Worm (Caenorhabditis elegans): Measurements from ENCODE around the gene lin-39.

lin-39 gene

DNA sequence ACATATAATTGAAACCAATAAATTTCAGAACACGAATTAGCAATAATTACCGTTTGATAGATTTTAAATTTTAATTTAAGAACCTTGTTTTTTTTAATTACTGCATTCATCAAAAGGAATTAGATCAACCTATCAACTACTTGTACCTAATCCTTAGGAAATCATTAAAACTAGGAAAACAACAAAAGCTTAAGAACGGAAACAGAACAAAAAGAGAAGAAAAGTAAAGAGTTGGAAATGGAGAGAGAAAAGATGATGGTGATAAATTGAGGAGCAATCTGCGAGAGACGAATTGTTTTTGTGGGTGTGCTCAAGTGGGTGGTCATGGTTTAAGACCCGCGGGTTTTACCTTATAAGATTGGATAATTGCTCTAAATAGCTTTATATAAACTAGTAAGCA, 1.1 kb downstream of the lin-39 start:
- TF ChIP-seq egl-18 (GFP tag; IDR thresholded peaks at IDR 0.05) (no peak), zim-3 (tag; optimal IDR thresholded peaks at IDR 0.05) (no peak), egl-44 (GFP tag; IDR thresholded peaks at IDR 0.05) (no peak), xnd-1 (tag; optimal IDR thresholded peaks at IDR 0.05) (no peak), cebp-1 (GFP tag; IDR thresholded peaks at IDR 0.05) (no peak), cebp-1 (tag; optimal IDR thresholded peaks at IDR 0.05) (no peak), hlh-12 (tag; optimal IDR thresholded peaks at IDR 0.05) (no peak), F57A8.1 (GFP tag; optimal IDR thresholded peaks at IDR 0.05) (no peak), hrde-1 (tag; optimal IDR thresholded peaks at IDR 0.05; ENCODE audit: borderline replicate concordance) (no peak), ztf-28 (GFP tag; IDR thresholded peaks at IDR 0.05) (no peak), B0336.3 (GFP tag; IDR thresholded peaks at IDR 0.05) (no peak), sdz-38 (tag; optimal IDR thresholded peaks at IDR 0.05) (no peak), ceh-100 (GFP tag; IDR thresholded peaks at IDR 0.05) (no peak), Y53G8AR.9 (GFP tag; conservative IDR thresholded peaks at IDR 0.05) (no peak), hlh-26 (GFP tag; conservative IDR thresholded peaks at IDR 0.05) (no peak), ztf-25 (GFP tag; IDR thresholded peaks at IDR 0.05) (no peak), athp-1 (tag; optimal IDR thresholded peaks at IDR 0.05) (no peak), F49E8.2 (tag; optimal IDR thresholded peaks at IDR 0.05; ENCODE audit: insufficient read depth) (no peak), Y53F4B.3 (GFP tag; IDR thresholded peaks at IDR 0.05) (no peak)

DNA sequence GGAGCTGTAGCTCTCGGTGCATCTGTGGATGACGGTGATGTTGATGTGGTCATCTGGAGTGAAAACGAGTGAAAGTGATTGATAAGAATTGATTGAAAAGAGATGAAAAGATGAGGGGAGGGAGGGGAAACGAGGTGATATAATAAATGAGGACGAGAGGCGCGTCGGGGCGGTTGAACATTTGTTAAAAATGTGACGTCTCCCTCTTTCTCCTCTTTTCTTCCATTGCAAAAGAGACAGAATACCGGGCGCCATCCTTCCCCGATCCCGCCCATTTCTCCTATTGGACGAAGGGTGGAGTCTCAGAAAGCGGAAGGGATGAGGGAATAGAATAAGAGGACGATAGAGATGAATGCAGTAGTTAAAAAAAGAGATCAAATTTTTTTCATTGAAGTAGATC, 1.8 kb downstream of the lin-39 start:
- TF ChIP-seq cebp-2 (GFP tag; IDR thresholded peaks at IDR 0.05) = no peak
- no peak for TF ChIP-seq mes-4 (tag; optimal IDR thresholded peaks at IDR 0.05)
- TF ChIP-seq akir-1 (GFP tag; optimal IDR thresholded peaks at IDR 0.05) = no peak
- TF ChIP-seq tbp1 (GFP tag; optimal IDR thresholded peaks at IDR 0.05) = no peak
- no peak for TF ChIP-seq atf-7 (tag; optimal IDR thresholded peaks at IDR 0.05)
- no peak for TF ChIP-seq nhr-179 (tag; optimal IDR thresholded peaks at IDR 0.05)
- no peak for TF ChIP-seq xnd-1 (tag; optimal IDR thresholded peaks at IDR 0.05)
- no peak for TF ChIP-seq attf-3 (GFP tag; conservative IDR thresholded peaks at IDR 0.05)
- no peak for TF ChIP-seq egl-18 (GFP tag; IDR thresholded peaks at IDR 0.05)
- TF ChIP-seq somi-1 (GFP tag; optimal IDR thresholded peaks at IDR 0.05) = no peak
- TF ChIP-seq lin-26 (GFP tag; IDR thresholded peaks at IDR 0.05) = no peak
- no peak for TF ChIP-seq B0261.1 (tag; optimal IDR thresholded peaks at IDR 0.05)
- no peak for TF ChIP-seq lin-35 (GFP tag; optimal IDR thresholded peaks at IDR 0.05)
- TF ChIP-seq F57C9.4 (tag; optimal IDR thresholded peaks at IDR 0.05) = no peak
- TF ChIP-seq Y95B8A.8 (GFP tag; IDR thresholded peaks at IDR 0.05) = no peak
- TF ChIP-seq sptf-2 (GFP tag; optimal IDR thresholded peaks at IDR 0.05) = no peak
- TF ChIP-seq ceh-58 (GFP tag; IDR thresholded peaks at IDR 0.05) = no peak
- no peak for TF ChIP-seq nfya-1 (tag; optimal IDR thresholded peaks at IDR 0.05; ENCODE audit: borderline replicate concordance, insufficient read depth)

DNA sequence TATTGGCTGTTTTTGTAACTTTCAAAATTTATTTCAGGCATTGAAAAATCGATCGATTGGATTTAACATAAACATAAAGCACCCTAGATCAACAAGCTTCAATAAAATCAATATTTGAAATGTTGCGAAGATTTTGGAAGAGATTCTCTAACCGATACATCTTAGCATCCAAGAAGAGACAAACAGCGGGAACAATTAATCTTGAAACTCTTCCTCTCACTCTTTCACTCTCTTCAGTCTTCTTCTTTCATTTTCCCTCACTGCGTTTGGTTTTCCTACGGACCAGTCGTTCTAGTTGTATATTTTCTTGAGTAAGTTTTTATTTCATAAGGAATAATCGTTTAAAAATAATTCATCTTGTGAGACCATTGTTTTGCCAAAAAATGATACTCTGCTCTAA, 3.4 kb downstream of the lin-39 start:
- TF ChIP-seq nhr-80 (tag; optimal IDR thresholded peaks at IDR 0.05) (no peak), B0019.2 (GFP tag; conservative IDR thresholded peaks at IDR 0.05) (no peak), zfh-2 (GFP tag; conservative IDR thresholded peaks at IDR 0.05) (no peak), lin-26 (GFP tag; IDR thresholded peaks at IDR 0.05) (no peak), chd-7 (tag; optimal IDR thresholded peaks at IDR 0.05) (no peak), nfya-1 (tag; optimal IDR thresholded peaks at IDR 0.05; ENCODE audit: borderline replicate concordance, insufficient read depth) (no peak), die-1 (tag; optimal IDR thresholded peaks at IDR 0.05) (no peak), F22D6.2 (tag; optimal IDR thresholded peaks at IDR 0.05) (no peak), hmg-20 (GFP tag; IDR thresholded peaks at IDR 0.05) (no peak), egl-18 (GFP tag; IDR thresholded peaks at IDR 0.05) (no peak), xnd-1 (tag; optimal IDR thresholded peaks at IDR 0.05) (no peak), ZK185.1 (tag; optimal IDR thresholded peaks at IDR 0.05; ENCODE audit: poor library complexity, severe bottlenecking) (no peak), unc-130 (GFP tag; optimal IDR thresholded peaks at IDR 0.05) (no peak), dpl-1 (GFP tag; optimal IDR thresholded peaks at IDR 0.05) (no peak), attf-3 (GFP tag; conservative IDR thresholded peaks at IDR 0.05) (no peak), K12H6.12 (tag; optimal IDR thresholded peaks at IDR 0.05) (no peak)
